Worm (Caenorhabditis elegans) whole organism, L4/young adult: ENCODE data around the gene unc-23.

ENCODE experiments used
- W03F9.2 ChIP-seq: fragments of 150-350 bp; optimal IDR thresholded peaks from 2 replicates; lab custom pipeline; 2014; ENCODE audit warnings: missing biosample characterization, missing genetic modification characterization
- dao-5 ChIP-seq: sonication (generic microtip); optimal IDR thresholded peaks from 2 replicates; lab custom pipeline; 2016; ENCODE audit warnings: missing genotype, missing genetic modification characterization, moderate library complexity, missing compliant biosample characterization
- him-1 ChIP-seq: sonication (generic microtip); optimal IDR thresholded peaks from 2 replicates; lab custom pipeline; 2016; ENCODE audit warnings: missing genotype, missing genetic modification reagents, missing genetic modification characterization, missing compliant biosample characterization

- TF ChIP-seq him-1 (no peak), W03F9.2 (tag; lab: Kevin White, UChicago) (no peak), dao-5 (no peak)
Measured at ce11 chrV:8938445-8938844, 2.3 kb downstream of the unc-23 start.
